Worm (Caenorhabditis elegans) whole organism, midembryonic: ENCODE results near the gene pqn-71.

Source experiments
- T22C8.4 ChIP-seq: fragments of 200-800 bp; sonication (Bioruptor generic); IDR thresholded peaks from 2 replicates; pipeline ENCODE4 v1.3.6; 2022; ENCODE audit warnings: missing genetic modification characterization, missing compliant biosample characterization
- cog-1 ChIP-seq: sonication (generic microtip); optimal IDR thresholded peaks from 2 replicates; lab custom pipeline; 2016; ENCODE audit warnings: missing genetic modification characterization, missing compliant biosample characterization
- flt-1 ChIP-seq: fragments of 200-800 bp; sonication (Bioruptor generic); IDR thresholded peaks from 2 replicates; pipeline ENCODE4 v1.3.6; 2022; ENCODE audit warnings: missing genetic modification characterization, missing compliant biosample characterization
- klf-2 ChIP-seq: fragments of 200-800 bp; sonication (Bioruptor generic); conservative IDR thresholded peaks from 2 replicates; pipeline ENCODE4 v1.3.6; 2022; ENCODE audit warnings: missing genetic modification reagents, missing genetic modification characterization, missing compliant biosample characterization
- med-1 ChIP-seq: sonication (generic microtip); optimal IDR thresholded peaks from 2 replicates; lab custom pipeline; 2017; ENCODE audit warnings: missing genetic modification characterization, mild to moderate bottlenecking, missing compliant biosample characterization, antibody characterized with exemption, missing genetic modification reagents; ENCODE audit not compliant: insufficient read depth
- ref-1 ChIP-seq: fragments of 200-800 bp; sonication (Bioruptor generic); conservative IDR thresholded peaks from 2 replicates; pipeline ENCODE4 v1.3.6; 2022; ENCODE audit warnings: missing genetic modification reagents, missing genetic modification characterization, missing compliant biosample characterization
- tab-1 ChIP-seq: fragments of 200-800 bp; sonication (Bioruptor generic); IDR thresholded peaks from 2 replicates; pipeline ENCODE4 v1.3.6; 2022; ENCODE audit warnings: missing genetic modification characterization, missing compliant biosample characterization
- ztf-23 ChIP-seq: fragments of 200-800 bp; sonication (Bioruptor generic); IDR thresholded peaks from 2 replicates; pipeline ENCODE4 v1.3.6; 2022; ENCODE audit warnings: missing genetic modification reagents, missing genetic modification characterization, missing compliant biosample characterization
- ztf-29 ChIP-seq: fragments of 200-800 bp; sonication (Bioruptor generic); IDR thresholded peaks from 2 replicates; pipeline ENCODE4 v1.3.6; 2022; ENCODE audit warnings: missing genetic modification reagents, missing genetic modification characterization, missing compliant biosample characterization

Gene pqn-71

ce11 chrV:15465032-15465727, at the start of gene pqn-71:
Gene pqn-71, plus strand, starts transcription at chrV:15465677.
- TF ChIP-seq cog-1 (tag; lab: Kevin White, UChicago): peak; percentile 91
- peak; percentile 77; the same call in 1 of the 2 replicates for TF ChIP-seq ref-1 (GFP tag; lab: Robert Waterston, UW)
- TF ChIP-seq klf-2 (GFP tag; lab: Robert Waterston, UW): peak; percentile 88; the same call in 1 of the 2 replicates
- TF ChIP-seq med-1: peak; percentile 68
- peak; percentile 83; the same call in 1 of the 2 replicates for TF ChIP-seq ztf-29 (GFP tag; lab: Robert Waterston, UW)
- TF ChIP-seq flt-1 (GFP tag; lab: Robert Waterston, UW): peak; percentile 91
- peak; percentile 92; the same call in 1 of the 2 replicates for TF ChIP-seq tab-1 (GFP tag; lab: Robert Waterston, UW)
- peak; percentile 77 for TF ChIP-seq T22C8.4 (GFP tag; lab: Robert Waterston, UW)
- TF ChIP-seq ztf-23 (GFP tag; lab: Robert Waterston, UW): peak; percentile 90

ce11 chrV:15415951-15416350, 49.5 kb upstream of the pqn-71 start, which contains the start of gene srh-265:
Gene srh-265, plus strand, starts transcription at chrV:15416251.
- TF ChIP-seq tab-1 (GFP tag; lab: Robert Waterston, UW) (no peak), flt-1 (GFP tag; lab: Robert Waterston, UW) (no peak), ztf-23 (GFP tag; lab: Robert Waterston, UW) (no peak), ztf-29 (GFP tag; lab: Robert Waterston, UW) (no peak), klf-2 (GFP tag; lab: Robert Waterston, UW) (no peak), T22C8.4 (GFP tag; lab: Robert Waterston, UW) (no peak), ref-1 (GFP tag; lab: Robert Waterston, UW) (no peak), med-1 (no peak), cog-1 (tag; lab: Kevin White, UChicago) (no peak)

ce11 chrV:15417822-15418221, 47.7 kb upstream of the pqn-71 start, which contains the start of gene T06E6.10:
Gene T06E6.10, plus strand, starts transcription at chrV:15418122.
- no peak for TF ChIP-seq ref-1 (GFP tag; lab: Robert Waterston, UW)
- TF ChIP-seq ztf-23 (GFP tag; lab: Robert Waterston, UW): no peak
- no peak for TF ChIP-seq tab-1 (GFP tag; lab: Robert Waterston, UW)
- no peak for TF ChIP-seq flt-1 (GFP tag; lab: Robert Waterston, UW)
- TF ChIP-seq cog-1 (tag; lab: Kevin White, UChicago): no peak
- TF ChIP-seq T22C8.4 (GFP tag; lab: Robert Waterston, UW): no peak
- TF ChIP-seq ztf-29 (GFP tag; lab: Robert Waterston, UW): no peak
- TF ChIP-seq klf-2 (GFP tag; lab: Robert Waterston, UW): no peak
- TF ChIP-seq med-1: no peak

- TF ChIP-seq flt-1 (GFP tag; lab: Robert Waterston, UW): no peak
- no peak for TF ChIP-seq cog-1 (tag; lab: Kevin White, UChicago)
- no peak for TF ChIP-seq T22C8.4 (GFP tag; lab: Robert Waterston, UW)
- TF ChIP-seq med-1: no peak
- TF ChIP-seq klf-2 (GFP tag; lab: Robert Waterston, UW): no peak
- TF ChIP-seq ztf-29 (GFP tag; lab: Robert Waterston, UW): no peak
- TF ChIP-seq ztf-23 (GFP tag; lab: Robert Waterston, UW): no peak
- no peak for TF ChIP-seq ref-1 (GFP tag; lab: Robert Waterston, UW)
- TF ChIP-seq tab-1 (GFP tag; lab: Robert Waterston, UW): no peak
Measured at ce11 chrV:15423601-15424000, 41.9 kb upstream of the pqn-71 start, which contains the start of gene fbxa-104. Gene fbxa-104, minus strand, starts transcription at chrV:15423683.

ce11 chrV:15425368-15426091, 39.9 kb upstream of the pqn-71 start, which contains the start of gene Y36E3A.2:
Gene Y36E3A.2, plus strand, starts transcription at chrV:15426041.
- TF ChIP-seq ref-1 (GFP tag; lab: Robert Waterston, UW) (no peak), cog-1 (tag; lab: Kevin White, UChicago) (no peak), ztf-23 (GFP tag; lab: Robert Waterston, UW) (no peak), klf-2 (GFP tag; lab: Robert Waterston, UW) (no peak), flt-1 (GFP tag; lab: Robert Waterston, UW) (no peak), tab-1 (GFP tag; lab: Robert Waterston, UW) (no peak), ztf-29 (GFP tag; lab: Robert Waterston, UW) (no peak), T22C8.4 (GFP tag; lab: Robert Waterston, UW) (no peak), med-1 (no peak)

- no peak for TF ChIP-seq ztf-29 (GFP tag; lab: Robert Waterston, UW)
- TF ChIP-seq T22C8.4 (GFP tag; lab: Robert Waterston, UW): no peak
- TF ChIP-seq cog-1 (tag; lab: Kevin White, UChicago): no peak
- no peak for TF ChIP-seq tab-1 (GFP tag; lab: Robert Waterston, UW)
- TF ChIP-seq ztf-23 (GFP tag; lab: Robert Waterston, UW): no peak
- TF ChIP-seq klf-2 (GFP tag; lab: Robert Waterston, UW): no peak
- no peak for TF ChIP-seq ref-1 (GFP tag; lab: Robert Waterston, UW)
- no peak for TF ChIP-seq med-1
- no peak for TF ChIP-seq flt-1 (GFP tag; lab: Robert Waterston, UW)
Measured at ce11 chrV:15426944-15427343, 38.5 kb upstream of the pqn-71 start, which contains the start of gene fbxa-209. Gene fbxa-209, minus strand, starts transcription at chrV:15427044.

ce11 chrV:15431322-15432052, 34.0 kb upstream of the pqn-71 start:
- TF ChIP-seq klf-2 (GFP tag; lab: Robert Waterston, UW): no peak

ce11 chrV:15432457-15432856, 33.0 kb upstream of the pqn-71 start, which contains the start of gene T26H5.8:
Gene T26H5.8, minus strand, starts transcription at chrV:15432726.
- TF ChIP-seq T22C8.4 (GFP tag; lab: Robert Waterston, UW): no peak
- TF ChIP-seq med-1: no peak
- TF ChIP-seq cog-1 (tag; lab: Kevin White, UChicago): no peak
- no peak for TF ChIP-seq ztf-29 (GFP tag; lab: Robert Waterston, UW)
- no peak for TF ChIP-seq klf-2 (GFP tag; lab: Robert Waterston, UW)
- no peak for TF ChIP-seq tab-1 (GFP tag; lab: Robert Waterston, UW)
- no peak for TF ChIP-seq flt-1 (GFP tag; lab: Robert Waterston, UW)
- no peak for TF ChIP-seq ztf-23 (GFP tag; lab: Robert Waterston, UW)
